Worm (Caenorhabditis elegans) whole organism, dauer: ENCODE measurements around the gene cogc-2.

Experiments used
- unc-62 ChIP-seq: sonication (generic microtip); optimal IDR thresholded peaks from 2 replicates; lab custom pipeline; 2017; ENCODE audit warnings: missing biosample characterization, missing genetic modification reagents, missing genetic modification characterization

The cogc-2 gene

ce11 chrIV:7039476-7040261, at the start of gene cogc-2, which contains the start of gene klp-18:
Gene cogc-2 (minus strand): TSS chrIV:7039580.
Gene klp-18 (plus strand): TSS chrIV:7040211.
- TF ChIP-seq unc-62 (GFP tag; lab: Kevin White, UChicago): no peak

ce11 chrIV:7084632-7085160, 45.3 kb upstream of the cogc-2 start, which contains the start of gene rps-4:
Gene rps-4 (minus strand): TSS chrIV:7084682.
- no peak for TF ChIP-seq unc-62 (GFP tag; lab: Kevin White, UChicago)

ce11 chrIV:7083976-7084375, 44.6 kb upstream of the cogc-2 start:
- TF ChIP-seq unc-62 (GFP tag; lab: Kevin White, UChicago): no peak

ce11 chrIV:7083382-7083784, 44.0 kb upstream of the cogc-2 start, which contains the start of gene Y43B11AR.3:
Gene Y43B11AR.3 (minus strand): TSS chrIV:7083716.
- no peak for TF ChIP-seq unc-62 (GFP tag; lab: Kevin White, UChicago)

- no peak for TF ChIP-seq unc-62 (GFP tag; lab: Kevin White, UChicago)
Observed at ce11 chrIV:7081214-7081613, 41.8 kb upstream of the cogc-2 start, which contains the start of gene Y43B11AR.1. Gene Y43B11AR.1 (plus strand): TSS chrIV:7081514.

ce11 chrIV:7075063-7075462, 35.7 kb upstream of the cogc-2 start, which contains the start of gene srg-50:
Gene srg-50 (minus strand): TSS chrIV:7075163.
- TF ChIP-seq unc-62 (GFP tag; lab: Kevin White, UChicago): no peak

ce11 chrIV:7072110-7072509, 32.7 kb upstream of the cogc-2 start, which contains the start of gene srg-48:
Gene srg-48 (plus strand): TSS chrIV:7072410.
- no peak for TF ChIP-seq unc-62 (GFP tag; lab: Kevin White, UChicago)

ce11 chrIV:7067446-7067845, 28.1 kb upstream of the cogc-2 start:
- no peak for TF ChIP-seq unc-62 (GFP tag; lab: Kevin White, UChicago)

- no peak for TF ChIP-seq unc-62 (GFP tag; lab: Kevin White, UChicago)
Observed at ce11 chrIV:7065022-7065421, 25.6 kb upstream of the cogc-2 start, which contains the start of gene Y43B11AL.1. Gene Y43B11AL.1 (plus strand): TSS chrIV:7065322.

ce11 chrIV:7062697-7063096, 23.3 kb upstream of the cogc-2 start:
- TF ChIP-seq unc-62 (GFP tag; lab: Kevin White, UChicago): no peak

- no peak for TF ChIP-seq unc-62 (GFP tag; lab: Kevin White, UChicago)
Observed at ce11 chrIV:7057677-7058076, 18.3 kb upstream of the cogc-2 start, which contains the start of gene srx-50. Gene srx-50 (plus strand): TSS chrIV:7057977.

ce11 chrIV:7052135-7052534, 12.8 kb upstream of the cogc-2 start:
- TF ChIP-seq unc-62 (GFP tag; lab: Kevin White, UChicago): no peak

ce11 chrIV:7051515-7051914, 12.1 kb upstream of the cogc-2 start:
- no peak for TF ChIP-seq unc-62 (GFP tag; lab: Kevin White, UChicago)

ce11 chrIV:7049672-7050206, 10.4 kb upstream of the cogc-2 start, which contains the start of gene nhr-105:
Gene nhr-105 (plus strand): TSS chrIV:7050156.
- no peak for TF ChIP-seq unc-62 (GFP tag; lab: Kevin White, UChicago)

ce11 chrIV:7048637-7049245, 9.4 kb upstream of the cogc-2 start:
- TF ChIP-seq unc-62 (GFP tag; lab: Kevin White, UChicago): no peak

- no peak for TF ChIP-seq unc-62 (GFP tag; lab: Kevin White, UChicago)
Observed at ce11 chrIV:7047762-7048178, 8.4 kb upstream of the cogc-2 start.
